Worm (Caenorhabditis elegans): ENCODE results near the gene atg-7.

Gene atg-7

DNA sequence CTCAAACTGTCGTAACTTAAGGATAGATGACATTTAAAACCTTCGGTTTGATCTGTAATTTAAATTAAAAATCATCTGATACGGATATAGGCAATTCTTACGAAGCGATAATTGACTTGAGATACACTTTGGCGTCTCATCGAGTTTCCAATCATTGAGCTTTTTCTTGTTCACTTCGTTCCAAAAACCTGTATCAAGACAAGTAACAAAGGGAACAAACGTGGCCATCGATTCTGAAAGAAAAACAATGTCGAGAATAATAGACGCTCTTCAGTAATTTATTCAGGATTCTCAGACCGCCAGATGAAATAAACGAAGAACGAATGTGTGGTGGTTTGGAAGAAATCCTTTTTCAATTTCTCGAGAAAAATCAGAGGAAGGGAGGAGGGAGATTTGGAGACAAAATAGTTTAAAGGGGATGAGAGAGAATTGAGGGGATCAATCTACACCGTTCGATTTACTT lies at the start of gene atg-7:
Gene atg-7, minus strand, starts transcription at position 233 of the 463 bp plus-strand sequence.
- TF ChIP-seq bed-3 (GFP tag; optimal IDR thresholded peaks at IDR 0.05): no peak
- TF ChIP-seq tbx-8 (GFP tag; optimal IDR thresholded peaks at IDR 0.05): no peak
- no peak for TF ChIP-seq nhr-76 (tag; optimal IDR thresholded peaks at IDR 0.05)
- TF ChIP-seq ces-1 (GFP tag; optimal IDR thresholded peaks at IDR 0.05): peak; percentile 14
- TF ChIP-seq lin-13 (tag; optimal IDR thresholded peaks at IDR 0.05): no peak

DNA sequence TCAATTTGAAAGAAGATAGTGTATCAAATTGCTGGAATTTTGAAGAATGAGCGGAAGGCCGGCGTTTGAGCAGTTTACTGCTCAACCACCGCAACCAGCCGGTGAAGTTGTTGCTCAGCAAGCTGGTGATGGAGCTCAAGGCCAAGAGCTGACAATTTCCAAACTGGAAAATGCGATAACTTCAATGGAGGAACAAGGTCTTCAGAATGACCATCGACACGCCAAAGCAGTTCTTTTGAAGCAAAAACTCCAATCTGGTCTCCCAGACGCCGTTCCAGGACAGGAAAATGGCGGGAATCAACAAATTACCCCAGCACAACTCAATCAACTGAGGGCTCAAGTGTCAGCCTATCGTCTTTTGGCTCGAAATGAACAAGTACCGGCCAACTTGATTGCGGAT lies 45.2 kb upstream of the atg-7 start:
- TF ChIP-seq bed-3 (GFP tag; optimal IDR thresholded peaks at IDR 0.05) (no peak), nhr-76 (tag; optimal IDR thresholded peaks at IDR 0.05) (no peak), sptf-1 (tag; optimal IDR thresholded peaks at IDR 0.05) (no peak), pha-4 (tag; optimal IDR thresholded peaks at IDR 0.05) (no peak), unc-39 (tag; optimal IDR thresholded peaks at IDR 0.05) (no peak), lin-13 (tag; optimal IDR thresholded peaks at IDR 0.05) (no peak), ztf-11 (tag; optimal IDR thresholded peaks at IDR 0.05) (no peak), M03D4.4 (tag; optimal IDR thresholded peaks at IDR 0.05) (no peak), blmp-1 (tag; optimal IDR thresholded peaks at IDR 0.05) (no peak), tbx-8 (GFP tag; optimal IDR thresholded peaks at IDR 0.05) (no peak), snpc-4 (tag; optimal IDR thresholded peaks at IDR 0.05) (no peak), ham-2 (GFP tag; optimal IDR thresholded peaks at IDR 0.05) (no peak)

DNA sequence TGAATTAATAATTGTTTCAGACTA lies 45.0 kb upstream of the atg-7 start, which contains the start of gene swsn-4:
Gene swsn-4, plus strand, starts transcription at position 21 of the 24 bp plus-strand sequence.
- TF ChIP-seq ceh-39 (tag; optimal IDR thresholded peaks at IDR 0.05) (no peak), M03D4.4 (tag; optimal IDR thresholded peaks at IDR 0.05) (no peak)

DNA sequence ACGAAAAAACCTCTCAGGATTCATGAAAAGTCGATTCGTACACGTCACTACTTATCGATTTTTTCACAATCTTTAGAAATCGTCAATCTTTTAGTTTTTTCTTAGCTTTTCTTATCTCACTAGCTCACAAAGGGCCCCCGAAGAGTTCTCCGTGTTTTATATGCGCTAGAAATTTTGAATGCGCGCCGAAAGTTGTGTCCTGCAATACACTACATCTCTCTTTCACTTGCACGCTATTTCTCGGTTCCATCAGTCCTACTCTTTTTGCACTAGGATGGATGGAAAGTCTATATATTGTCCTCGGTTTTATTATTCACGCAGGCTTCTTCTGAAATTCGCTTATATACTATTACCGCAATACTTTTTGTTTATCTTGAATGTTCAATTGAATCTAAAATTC lies 44.7 kb upstream of the atg-7 start:
- no peak for TF ChIP-seq nhr-12 (tag; optimal IDR thresholded peaks at IDR 0.05)
- no peak for TF ChIP-seq hlh-1 (tag; optimal IDR thresholded peaks at IDR 0.05)

DNA sequence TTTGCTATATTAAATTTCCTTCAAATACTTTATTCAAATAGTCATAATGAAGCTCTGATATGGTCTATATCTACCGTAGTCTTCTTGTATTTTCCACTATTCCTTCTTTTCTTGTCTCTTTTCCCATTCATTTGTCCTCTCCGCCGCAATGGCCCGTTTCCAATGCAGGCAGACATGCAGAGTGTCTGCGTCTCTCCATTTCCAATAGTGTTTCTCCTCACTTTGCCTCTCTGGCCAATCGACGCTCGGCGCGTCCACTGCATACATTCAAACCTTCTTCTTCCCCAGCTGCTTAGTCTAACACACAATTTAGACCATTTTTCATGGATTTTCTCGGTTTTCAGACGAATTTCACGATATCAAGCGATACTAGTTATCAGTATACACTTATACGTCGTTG lies 44.3 kb upstream of the atg-7 start:
- TF ChIP-seq bed-3 (GFP tag; optimal IDR thresholded peaks at IDR 0.05): no peak
- peak; percentile 38 for TF ChIP-seq lin-13 (tag; optimal IDR thresholded peaks at IDR 0.05)
- peak; percentile 63 for TF ChIP-seq unc-120 (tag; optimal IDR thresholded peaks at IDR 0.05; ENCODE audit: poor library complexity, severe bottlenecking)
- TF ChIP-seq mls-2 (tag; optimal IDR thresholded peaks at IDR 0.05): peak; percentile 46
- peak; percentile 41 for TF ChIP-seq pha-4 (tag; optimal IDR thresholded peaks at IDR 0.05)
- TF ChIP-seq lsy-2 (tag; optimal IDR thresholded peaks at IDR 0.05): peak; percentile 43
- no peak for TF ChIP-seq ceh-39 (tag; optimal IDR thresholded peaks at IDR 0.05)

DNA sequence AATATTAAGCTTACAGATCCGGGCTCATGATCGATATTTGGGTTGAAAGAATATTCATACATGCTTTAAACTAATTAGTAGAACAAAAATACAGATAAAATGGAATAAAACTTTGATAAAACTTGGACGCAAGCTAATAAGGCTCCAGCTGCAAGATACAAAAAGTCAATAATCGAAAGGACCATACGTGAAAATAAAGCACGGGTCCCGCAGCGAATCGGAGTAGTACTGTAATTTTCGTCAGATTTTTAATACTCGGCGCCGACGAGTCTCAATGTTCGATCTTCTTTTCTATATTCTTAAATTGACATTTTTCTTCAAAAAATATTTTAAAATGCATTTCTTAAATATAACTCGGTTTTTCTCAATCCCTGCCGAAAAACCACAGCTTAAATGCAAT lies 43.8 kb upstream of the atg-7 start, which contains the start of gene spo-11:
Gene spo-11, minus strand, starts transcription at position 189 of the 400 bp plus-strand sequence.
- no peak for TF ChIP-seq elt-3 (tag; optimal IDR thresholded peaks at IDR 0.05)

DNA sequence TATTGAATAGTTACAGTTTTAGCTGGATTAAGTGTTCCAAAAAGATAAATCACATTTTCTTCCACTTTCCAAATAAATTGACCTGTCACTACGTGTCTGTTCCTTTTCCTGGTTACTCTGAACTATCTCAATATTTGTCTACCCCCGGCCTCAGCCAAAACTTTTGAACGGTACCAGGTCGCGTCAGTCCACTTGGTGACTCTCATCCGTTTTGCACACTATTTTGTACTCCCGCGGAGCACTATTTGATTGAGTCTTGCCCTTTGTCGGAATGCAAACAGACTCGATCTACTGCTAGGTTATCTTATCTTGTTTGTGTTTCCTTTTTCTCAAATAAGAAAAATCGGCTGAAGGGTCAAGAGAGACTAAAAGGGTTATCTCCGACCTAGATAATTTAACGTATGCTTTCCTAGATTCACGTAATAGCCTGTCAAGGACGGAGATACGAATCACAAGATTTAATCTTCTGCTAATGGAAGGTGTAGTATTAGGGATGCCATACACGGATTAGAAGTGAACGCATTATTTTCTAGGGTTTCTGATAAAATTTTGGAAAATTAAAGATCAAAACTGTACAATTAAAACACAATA lies 39.2 kb upstream of the atg-7 start:
- no peak for TF ChIP-seq unc-39 (tag; optimal IDR thresholded peaks at IDR 0.05)
- peak; percentile 10 for TF ChIP-seq pha-4 (tag; optimal IDR thresholded peaks at IDR 0.05)
- TF ChIP-seq nhr-2 (tag; optimal IDR thresholded peaks at IDR 0.05): peak; percentile 50
- no peak for TF ChIP-seq elt-3 (tag; optimal IDR thresholded peaks at IDR 0.05)
- TF ChIP-seq ham-2 (GFP tag; optimal IDR thresholded peaks at IDR 0.05): peak; percentile 74
- peak; percentile 95 for TF ChIP-seq elt-1 (tag; optimal IDR thresholded peaks at IDR 0.05; ENCODE audit: borderline replicate concordance, insufficient read depth)
- no peak for TF ChIP-seq nhr-237 (tag; optimal IDR thresholded peaks at IDR 0.05)

DNA sequence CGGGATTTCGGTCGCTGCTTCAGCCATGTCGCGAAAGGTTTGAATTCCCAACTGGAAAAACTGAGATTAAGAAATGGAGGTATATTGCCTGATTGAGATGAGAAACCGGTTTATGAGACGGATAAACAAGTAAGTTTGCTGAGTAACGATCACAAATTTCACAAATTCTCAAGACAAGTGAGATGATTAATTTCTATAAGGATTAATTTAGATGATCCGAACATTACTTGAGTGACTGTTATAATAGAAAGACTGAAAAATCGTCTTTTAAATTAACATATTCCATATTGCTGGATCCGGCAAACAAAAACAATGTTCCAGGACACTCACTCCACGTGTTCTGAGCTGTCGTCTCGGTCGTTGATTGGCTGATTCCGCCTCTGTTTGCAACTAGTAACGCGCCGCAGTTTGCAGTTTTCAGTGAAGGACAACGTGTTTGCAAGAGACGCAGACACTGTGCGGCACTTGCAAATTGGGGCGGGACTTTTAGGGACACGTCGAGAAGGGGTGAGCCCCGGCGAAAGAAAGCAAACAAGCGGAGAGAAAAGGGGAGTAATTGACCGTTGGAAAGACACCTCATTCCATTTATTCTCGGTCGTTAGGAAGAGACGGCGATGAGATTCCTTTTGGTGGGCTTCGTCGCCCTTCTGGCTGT lies 38.1 kb upstream of the atg-7 start, which contains the start of the genes imp-2 and enpl-1:
Gene imp-2, minus strand, starts transcription at position 51 of the 655 bp plus-strand sequence.
Gene enpl-1, plus strand, starts transcription at position 462 of the 655 bp plus-strand sequence.
- peak; percentile 73 for TF ChIP-seq pha-4 (tag; optimal IDR thresholded peaks at IDR 0.05)
- peak; percentile 57 for TF ChIP-seq nhr-2 (tag; optimal IDR thresholded peaks at IDR 0.05)
- no peak for TF ChIP-seq elt-1 (tag; optimal IDR thresholded peaks at IDR 0.05; ENCODE audit: borderline replicate concordance, insufficient read depth)
- TF ChIP-seq unc-39 (tag; optimal IDR thresholded peaks at IDR 0.05): no peak
- TF ChIP-seq ztf-11 (tag; optimal IDR thresholded peaks at IDR 0.05): peak; percentile 18
- peak; percentile 74 for TF ChIP-seq mls-2 (tag; optimal IDR thresholded peaks at IDR 0.05)
- TF ChIP-seq nhr-76 (tag; optimal IDR thresholded peaks at IDR 0.05): no peak
- no peak for TF ChIP-seq lin-32 (GFP tag; optimal IDR thresholded peaks at IDR 0.05)
- TF ChIP-seq unc-120 (tag; optimal IDR thresholded peaks at IDR 0.05; ENCODE audit: poor library complexity, severe bottlenecking): peak; percentile 98
- TF ChIP-seq nhr-28 (tag; optimal IDR thresholded peaks at IDR 0.05): no peak
- peak; percentile 88 for TF ChIP-seq lin-13 (tag; optimal IDR thresholded peaks at IDR 0.05)
- TF ChIP-seq mep-1 (tag; optimal IDR thresholded peaks at IDR 0.05): peak; percentile 93
- TF ChIP-seq ceh-43 (GFP tag; optimal IDR thresholded peaks at IDR 0.05): peak; percentile 38
- no peak for TF ChIP-seq zip-8 (tag; optimal IDR thresholded peaks at IDR 0.05)
- peak; percentile 85 for TF ChIP-seq ceh-39 (tag; optimal IDR thresholded peaks at IDR 0.05)
- TF ChIP-seq M03D4.4 (tag; optimal IDR thresholded peaks at IDR 0.05): peak; percentile 62
- peak; percentile 79 for TF ChIP-seq sptf-1 (tag; optimal IDR thresholded peaks at IDR 0.05)
- TF ChIP-seq cnd-1 (tag; optimal IDR thresholded peaks at IDR 0.05): peak; percentile 58
- peak; percentile 88 for TF ChIP-seq ces-1 (GFP tag; optimal IDR thresholded peaks at IDR 0.05)
- TF ChIP-seq bed-3 (GFP tag; optimal IDR thresholded peaks at IDR 0.05): no peak
- TF ChIP-seq nhr-12 (tag; optimal IDR thresholded peaks at IDR 0.05): no peak
- TF ChIP-seq flh-1 (GFP tag; optimal IDR thresholded peaks at IDR 0.05): no peak
- no peak for TF ChIP-seq snpc-4 (tag; optimal IDR thresholded peaks at IDR 0.05)
- TF ChIP-seq sem-2 (GFP tag; optimal IDR thresholded peaks at IDR 0.05): no peak
- TF ChIP-seq unc-62 (GFP tag; optimal IDR thresholded peaks at IDR 0.05): peak; percentile 31
- no peak for TF ChIP-seq blmp-1 (tag; optimal IDR thresholded peaks at IDR 0.05)
- TF ChIP-seq nhr-237 (tag; optimal IDR thresholded peaks at IDR 0.05): peak; percentile 50
- no peak for TF ChIP-seq elt-3 (tag; optimal IDR thresholded peaks at IDR 0.05)

All from whole organism, mixed stage, embryonic.